Fruit fly (Drosophila melanogaster): ENCODE results near the gene ppk31.

dm6 chr3R:27153062-27153878, 9.7 kb upstream of the ppk31 start:
- TF ChIP-seq CkIIα-i1 (GFP tag; IDR thresholded peaks at IDR 0.05): no peak
- no peak for TF ChIP-seq peb (GFP tag; IDR thresholded peaks at IDR 0.05)
- no peak for TF ChIP-seq CG11456 (GFP tag; IDR thresholded peaks at IDR 0.05)
- TF ChIP-seq CG3726 (GFP tag; IDR thresholded peaks at IDR 0.05): no peak
- TF ChIP-seq ATbp (GFP tag; optimal IDR thresholded peaks at IDR 0.05): no peak
- peak; percentile 77 for TF ChIP-seq tio (GFP tag; optimal IDR thresholded peaks at IDR 0.05)
- TF ChIP-seq CG8944 (GFP tag; optimal IDR thresholded peaks at IDR 0.05): no peak
